Fruit fly (Drosophila melanogaster): ENCODE data around the gene ClC-a.

DNA sequence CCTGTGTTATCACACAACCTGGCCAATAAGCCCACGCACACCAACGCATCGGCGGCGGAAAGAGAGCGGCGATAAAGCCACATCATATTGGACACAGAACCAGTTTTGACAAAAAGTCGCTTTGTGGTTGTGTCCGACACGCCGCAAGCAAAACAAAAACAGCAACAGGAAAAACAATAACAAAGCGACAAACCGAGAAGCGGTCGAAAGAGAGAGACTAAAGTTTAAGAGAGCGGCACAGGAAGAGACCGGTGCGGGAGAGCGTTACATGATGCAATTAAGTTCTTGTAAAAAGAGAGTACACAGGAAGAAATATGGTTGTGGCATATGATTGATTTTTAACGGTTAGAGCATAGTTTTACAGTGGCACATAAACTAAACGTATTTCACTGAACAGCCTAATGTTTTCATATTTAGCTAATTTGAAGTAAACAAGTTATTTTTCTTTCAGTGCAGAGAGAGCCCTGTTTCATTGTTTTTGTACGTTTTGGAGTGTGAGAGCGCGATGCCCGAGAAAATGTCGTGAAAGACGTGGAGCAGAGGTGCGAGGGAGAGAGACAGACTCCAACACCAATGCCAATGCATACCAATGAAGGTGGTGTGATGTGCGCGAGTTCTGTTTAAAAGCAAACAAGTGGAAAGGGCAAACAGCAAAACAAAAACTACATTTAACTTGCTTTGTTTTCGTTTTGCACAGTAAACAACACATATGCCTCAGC is 52.2 kb downstream of the ClC-a start:
- peak; percentile 100 for TF ChIP-seq br (GFP tag; optimal IDR thresholded peaks at IDR 0.05)
- TF ChIP-seq ey (GFP tag; optimal IDR thresholded peaks at IDR 0.05), result peak; percentile 100
- peak; percentile 100 for TF ChIP-seq HLH106 (tag; optimal IDR thresholded peaks at IDR 0.05)
- TF ChIP-seq Jra (GFP tag; optimal IDR thresholded peaks at IDR 0.05), result peak; percentile 99
- TF ChIP-seq Myc (optimal IDR thresholded peaks at IDR 0.05), result no peak
- peak; percentile 99 for TF ChIP-seq tai (GFP tag; optimal IDR thresholded peaks at IDR 0.05)
- TF ChIP-seq pan (optimal IDR thresholded peaks at IDR 0.05), result no peak
- TF ChIP-seq Rel (GFP tag; optimal IDR thresholded peaks at IDR 0.05), result peak; percentile 99
- peak; percentile 96 for TF ChIP-seq Rel (tag; optimal IDR thresholded peaks at IDR 0.05)
- no peak for TF ChIP-seq usp (GFP tag; optimal IDR thresholded peaks at IDR 0.05)
- peak; percentile 99 for TF ChIP-seq dmrt93B (GFP tag; optimal IDR thresholded peaks at IDR 0.05)
- TF ChIP-seq Hr83 (GFP tag; optimal IDR thresholded peaks at IDR 0.05; ENCODE audit: poor library complexity, severe bottlenecking), result peak; percentile 99

Data from whole organism, wandering third instar larva.